Fruit fly (Drosophila melanogaster) whole organism, embryonic: Measurements from ENCODE around the gene ssp.

ENCODE experiments used
- Aef1 ChIP-seq: fragments of 200-800 bp; sonication (Bioruptor generic); IDR thresholded peaks from 3 replicates; pipeline ENCODE4 v1.3.6; 2022; ENCODE audit warnings: missing biosample characterization, missing genetic modification characterization
- BEAF-32 ChIP-seq: fragments of 200-800 bp; sonication (Bioruptor generic); optimal IDR thresholded peaks from 3 replicates; lab custom pipeline; 2017; ENCODE audit warnings: missing biosample characterization, missing genetic modification characterization, mild to moderate bottlenecking, moderate library complexity, missing genetic modification reagents
- CG11398 ChIP-seq: fragments of 200-800 bp; sonication (Bioruptor generic); optimal IDR thresholded peaks from 2 replicates; lab custom pipeline; 2016; ENCODE audit warnings: missing biosample characterization, missing genetic modification characterization
- CG12236 ChIP-seq: fragments of 200-800 bp; sonication (Bioruptor generic); optimal IDR thresholded peaks from 2 replicates; lab custom pipeline; 2016; ENCODE audit warnings: missing biosample characterization, missing genetic modification characterization
- CG13123 ChIP-seq: fragments of 200-800 bp; sonication (Bioruptor generic); optimal IDR thresholded peaks from 2 replicates; lab custom pipeline; 2016; ENCODE audit warnings: missing biosample characterization, missing genetic modification characterization
- CG13775 ChIP-seq: fragments of 200-800 bp; sonication (Bioruptor generic); optimal IDR thresholded peaks from 3 replicates; lab custom pipeline; 2017; ENCODE audit warnings: missing biosample characterization, mild to moderate bottlenecking, missing genetic modification characterization
- CG16813 ChIP-seq: fragments of 200-800 bp; sonication (Bioruptor generic); IDR thresholded peaks from 3 replicates; pipeline ENCODE4 v1.3.6; 2022; ENCODE audit warnings: missing biosample characterization, missing genetic modification characterization; ENCODE audit not compliant: partially characterized antibody
- CG3163 ChIP-seq: fragments of 200-800 bp; sonication (Bioruptor generic); optimal IDR thresholded peaks from 3 replicates; lab custom pipeline; 2016; ENCODE audit warnings: missing biosample characterization, missing genetic modification characterization
- CG33213 ChIP-seq: fragments of 200-800 bp; sonication (Bioruptor generic); optimal IDR thresholded peaks from 3 replicates; lab custom pipeline; 2016; ENCODE audit warnings: missing biosample characterization, missing genetic modification characterization
- CG3726 ChIP-seq: fragments of 200-800 bp; sonication (Bioruptor generic); IDR thresholded peaks from 3 replicates; pipeline ENCODE4, ENCODE4 v1.3.6; 2022; ENCODE audit warnings: missing biosample characterization, missing genetic modification characterization
- CG4617 ChIP-seq: fragments of 200-800 bp; sonication (Bioruptor generic); optimal IDR thresholded peaks from 3 replicates; lab custom pipeline; 2016; ENCODE audit warnings: missing biosample characterization, missing genetic modification characterization, borderline replicate concordance
- CG6791 ChIP-seq: fragments of 200-800 bp; sonication (Bioruptor generic); IDR thresholded peaks from 3 replicates; pipeline ENCODE4 v1.3.6; 2022; ENCODE audit warnings: missing biosample characterization, missing genetic modification characterization; ENCODE audit not compliant: partially characterized antibody
- CG7786 ChIP-seq: fragments of 200-800 bp; sonication (Bioruptor generic); optimal IDR thresholded peaks from 2 replicates; lab custom pipeline; 2016; ENCODE audit warnings: missing biosample characterization, missing genetic modification characterization
- CG8281 ChIP-seq: fragments of 200-800 bp; sonication (Bioruptor generic); optimal IDR thresholded peaks from 2 replicates; lab custom pipeline; 2018; ENCODE audit warnings: missing biosample characterization, mild to moderate bottlenecking, missing genetic modification characterization, moderate library complexity
- CG8290 ChIP-seq, 3 experiments: fragments of 200-800 bp; sonication (Bioruptor generic); optimal IDR thresholded peaks; 2 replicates each; lab custom pipeline; 2016 to 2019; ENCODE audit warnings: missing biosample characterization in 3 of 3, missing genetic modification characterization in 3 of 3, mild to moderate bottlenecking in 2 of 3, moderate library complexity in 1 of 3
- CG8944 ChIP-seq: fragments of 200-800 bp; sonication (Bioruptor generic); optimal IDR thresholded peaks from 3 replicates; lab custom pipeline; 2016; ENCODE audit warnings: missing biosample characterization, missing genetic modification characterization
- CoRest ChIP-seq: fragments of 200-800 bp; sonication (Bioruptor generic); optimal IDR thresholded peaks from 3 replicates; lab custom pipeline; 2018; ENCODE audit warnings: missing biosample characterization, mild to moderate bottlenecking, missing genetic modification characterization, moderate library complexity
- D ChIP-seq, 2 experiments: fragments of 200-800 bp in 1 of 2; fragments of >200 bp in 1 of 2; sonication (Bioruptor generic) in 1 of 2; optimal IDR thresholded peaks; 2 replicates in 1 of 2; 3 replicates in 1 of 2; lab custom pipeline; 2017; ENCODE audit warnings: mild to moderate bottlenecking in 1 of 2, missing biosample characterization in 1 of 2, missing genetic modification characterization in 1 of 2, missing genetic modification reagents in 1 of 2
- D19A ChIP-seq: fragments of 200-800 bp; optimal IDR thresholded peaks from 3 replicates; lab custom pipeline; 2019; ENCODE audit warnings: missing biosample characterization, mild to moderate bottlenecking, missing genetic modification characterization, moderate library complexity
- Dek ChIP-seq: fragments of 200-800 bp; sonication (Bioruptor generic); optimal IDR thresholded peaks from 3 replicates; lab custom pipeline; 2019; ENCODE audit warnings: missing biosample characterization, mild to moderate bottlenecking, missing genetic modification characterization, moderate library complexity
- Dip3 ChIP-seq: fragments of 200-800 bp; sonication (Bioruptor generic); optimal IDR thresholded peaks from 3 replicates; lab custom pipeline; 2016; ENCODE audit warnings: missing biosample characterization, missing genetic modification characterization
- Doc2 ChIP-seq: fragments of 200-800 bp; sonication (Bioruptor generic); IDR thresholded peaks from 2 replicates; pipeline ENCODE4 v1.3.6; 2022; ENCODE audit warnings: missing biosample characterization, missing genetic modification characterization
- ERR ChIP-seq: fragments of 200-800 bp; sonication (Bioruptor generic); optimal IDR thresholded peaks from 2 replicates; lab custom pipeline; 2016; ENCODE audit warnings: missing biosample characterization, missing genetic modification characterization
- Elba2 ChIP-seq: fragments of 200-800 bp; sonication (Bioruptor generic); optimal IDR thresholded peaks from 3 replicates; lab custom pipeline; 2016; ENCODE audit warnings: missing biosample characterization, missing genetic modification characterization
- HLH4C ChIP-seq: fragments of 200-800 bp; sonication (Bioruptor generic); IDR thresholded peaks from 3 replicates; pipeline ENCODE4 v1.3.6; 2022; ENCODE audit warnings: missing biosample characterization, missing genetic modification characterization; ENCODE audit not compliant: partially characterized antibody
- HLHmδ ChIP-seq: fragments of 200-800 bp; sonication (Bioruptor generic); optimal IDR thresholded peaks from 2 replicates; lab custom pipeline; 2018; ENCODE audit warnings: missing biosample characterization, mild to moderate bottlenecking, missing genetic modification characterization, moderate library complexity
- Hsf ChIP-seq: fragments of 200-800 bp; sonication (Bioruptor generic); optimal IDR thresholded peaks from 3 replicates; lab custom pipeline; 2016; ENCODE audit warnings: missing biosample characterization, missing genetic modification characterization
- Mad ChIP-seq: fragments of 200-800 bp; sonication (Bioruptor generic); optimal IDR thresholded peaks from 2 replicates; lab custom pipeline; 2016; ENCODE audit warnings: missing biosample characterization, missing genetic modification characterization
- Neu2 ChIP-seq: fragments of 200-800 bp; sonication (Bioruptor generic); optimal IDR thresholded peaks from 3 replicates; lab custom pipeline; 2016; ENCODE audit warnings: missing biosample characterization, missing genetic modification characterization, borderline replicate concordance
- Trl ChIP-seq, 3 experiments: fragments of >200 bp in 2 of 3; fragments of 200-800 bp in 1 of 3; sonication (Bioruptor generic) in 1 of 3; optimal IDR thresholded peaks; 2 replicates in 1 of 3; 3 replicates in 2 of 3; lab custom pipeline; 2016 to 2017; ENCODE audit warnings: missing biosample characterization in 1 of 3, missing genetic modification characterization in 1 of 3
- ab ChIP-seq: fragments of 200-800 bp; sonication (Bioruptor generic); optimal IDR thresholded peaks from 2 replicates; lab custom pipeline; 2016; ENCODE audit warnings: missing biosample characterization, missing genetic modification characterization
- al ChIP-seq: fragments of 200-800 bp; sonication (Bioruptor generic); IDR thresholded peaks from 2 replicates; pipeline ENCODE4 v1.3.6; 2022; ENCODE audit warnings: missing biosample characterization, missing genetic modification characterization
- crc ChIP-seq: fragments of 200-800 bp; sonication (Bioruptor generic); optimal IDR thresholded peaks from 2 replicates; lab custom pipeline; 2016; ENCODE audit warnings: missing biosample characterization, missing genetic modification characterization
- croc ChIP-seq: fragments of 200-800 bp; sonication (Bioruptor generic); conservative IDR thresholded peaks from 3 replicates; pipeline ENCODE4 v1.3.6; 2022; ENCODE audit warnings: missing biosample characterization, missing genetic modification characterization
- dati ChIP-seq: fragments of 200-800 bp; sonication (Bioruptor generic); IDR thresholded peaks from 2 replicates; pipeline ENCODE4 v1.3.6; 2022; ENCODE audit warnings: missing biosample characterization, missing genetic modification characterization
- dm ChIP-seq: fragments of 200-800 bp; sonication (Bioruptor generic); optimal IDR thresholded peaks from 3 replicates; lab custom pipeline; 2016; ENCODE audit warnings: missing biosample characterization, missing genetic modification characterization
- grn ChIP-seq: fragments of 200-800 bp; sonication (Bioruptor generic); optimal IDR thresholded peaks from 3 replicates; lab custom pipeline; 2017; ENCODE audit warnings: missing biosample characterization, missing genetic modification characterization
- h ChIP-seq: fragments of >200 bp; optimal IDR thresholded peaks from 2 replicates; lab custom pipeline; 2017
- luna ChIP-seq: fragments of 200-800 bp; sonication (Bioruptor generic); optimal IDR thresholded peaks from 2 replicates; lab custom pipeline; 2016; ENCODE audit warnings: missing biosample characterization, missing genetic modification characterization
- nom ChIP-seq: fragments of 200-800 bp; sonication (Bioruptor generic); optimal IDR thresholded peaks from 2 replicates; lab custom pipeline; 2017; ENCODE audit warnings: missing biosample characterization, missing genetic modification characterization, mild to moderate bottlenecking, moderate library complexity, missing genetic modification reagents
- org-1 ChIP-seq: fragments of 200-800 bp; sonication (Bioruptor generic); optimal IDR thresholded peaks from 2 replicates; lab custom pipeline; 2017; ENCODE audit warnings: missing biosample characterization, missing genetic modification characterization
- sd ChIP-seq: fragments of 200-800 bp; sonication (Bioruptor generic); optimal IDR thresholded peaks from 3 replicates; lab custom pipeline; 2018; ENCODE audit warnings: missing biosample characterization, mild to moderate bottlenecking, missing genetic modification characterization, moderate library complexity
- sens-2 ChIP-seq: fragments of 200-800 bp; sonication (Bioruptor generic); IDR thresholded peaks from 2 replicates; pipeline ENCODE4 v1.3.6; 2022; ENCODE audit warnings: missing biosample characterization, missing genetic modification characterization
- slou ChIP-seq: fragments of 200-800 bp; sonication (Bioruptor generic); optimal IDR thresholded peaks from 3 replicates; lab custom pipeline; 2016; ENCODE audit warnings: missing biosample characterization, missing genetic modification characterization
- so ChIP-seq: fragments of 200-800 bp; sonication (Bioruptor generic); IDR thresholded peaks from 3 replicates; pipeline ENCODE4 v1.3.6; 2022; ENCODE audit warnings: missing biosample characterization, missing genetic modification characterization
- vnd ChIP-seq: fragments of 200-800 bp; sonication (Bioruptor generic); IDR thresholded peaks from 3 replicates; pipeline ENCODE4 v1.3.6; 2022; ENCODE audit warnings: missing biosample characterization, missing genetic modification characterization; ENCODE audit not compliant: partially characterized antibody
- wdn ChIP-seq: fragments of 200-800 bp; sonication (Bioruptor generic); IDR thresholded peaks from 2 replicates; pipeline ENCODE4 v1.3.6; 2022; ENCODE audit warnings: missing biosample characterization, missing genetic modification characterization
- yki ChIP-seq: fragments of >200 bp; optimal IDR thresholded peaks from 3 replicates; lab custom pipeline; 2018

ssp gene

DNA sequence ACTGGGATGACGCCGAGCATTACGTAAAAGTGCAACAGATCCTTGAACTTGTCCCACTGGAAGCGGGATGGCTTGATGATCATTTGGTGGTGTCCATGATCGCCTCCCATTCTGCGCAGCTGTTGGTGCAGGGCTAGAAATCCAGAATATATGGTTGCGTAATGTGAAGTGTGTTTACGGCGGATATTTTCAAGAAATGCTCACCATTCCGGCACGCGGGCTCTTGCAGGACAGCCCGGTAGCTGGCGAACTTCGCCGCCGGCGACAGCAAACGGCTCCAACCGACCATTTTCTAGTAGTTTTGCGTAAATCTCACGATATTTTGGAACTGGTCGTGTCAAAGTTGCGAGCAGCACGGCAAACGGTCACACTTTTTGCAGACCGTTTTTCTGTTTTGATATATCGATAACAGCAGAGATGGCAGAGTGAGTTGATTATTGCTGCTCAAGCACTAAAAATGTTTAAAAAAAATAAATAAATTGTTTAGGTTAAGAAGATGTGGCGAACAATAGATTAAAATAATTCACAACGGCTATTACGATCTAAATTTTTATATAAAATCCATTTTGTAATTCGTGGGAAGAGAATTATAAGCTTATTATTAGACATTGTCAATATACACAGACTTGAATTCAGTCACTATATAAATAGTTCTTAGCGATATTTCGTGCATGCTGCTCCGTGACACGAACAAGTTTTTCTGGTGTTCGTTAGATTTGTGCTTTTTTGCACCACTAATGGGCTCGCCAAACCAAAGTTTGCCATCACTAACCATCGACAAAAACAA lies 20.2 kb downstream of the ssp start, which contains the start of the genes ND-SGDH and RhoGAP68F (continued):
- TF ChIP-seq CG8281 (peak; percentile 2), sd (tag; lab: Kevin White, UChicago) (peak; percentile 49), ERR (no peak), D (optimal IDR thresholded peaks at IDR 0.05; lab: Kevin White, UChicago) (no peak), D (GFP tag; optimal IDR thresholded peaks at IDR 0.05; lab: Kevin White, UChicago) (peak; percentile 34), CG4617 (GFP tag; lab: Kevin White, UChicago) (peak; percentile 28), wdn (GFP tag; lab: Robert Waterston, UW) (0 out of 2 replicates have a peak, but pooled peaks have one; percentile 35), crc (no peak), CG3163 (GFP tag; lab: Kevin White, UChicago) (no peak), CG7786 (peak; percentile 70), so (GFP tag; lab: Robert Waterston, UW) (peak; percentile 50; the same call in 1 of the 3 replicates), Doc2 (GFP tag; lab: Robert Waterston, UW) (no peak), yki (lab: Kevin White, UChicago) (no peak), CG33213 (GFP tag; lab: Kevin White, UChicago) (peak; percentile 61), CG8290 (GFP tag; optimal IDR thresholded peaks at IDR 0.05; lab: Kevin White, UChicago) (peak; percentile 40), CG8290 (tag; optimal IDR thresholded peaks at IDR 0.05; lab: Kevin White, UChicago) (peak; percentile 56 to 58), ab (GFP tag; lab: Kevin White, UChicago) (no peak), CG13775 (peak; percentile 85), CG11398 (GFP tag; lab: Kevin White, UChicago) (peak; percentile 42), Aef1 (GFP tag; lab: Robert Waterston, UW) (peak; percentile 68), croc (GFP tag; lab: Robert Waterston, UW) (peak; percentile 64), CG16813 (peak; percentile 95), dm (GFP tag; lab: Kevin White, UChicago) (peak; percentile 58), grn (peak; percentile 8), vnd (GFP tag; lab: Robert Waterston, UW) (peak; percentile 99), Neu2 (peak; percentile 85), h (lab: Kevin White, UChicago) (no peak), org-1 (GFP tag; lab: Kevin White, UChicago) (no peak), Mad (GFP tag; lab: Kevin White, UChicago) (peak; percentile 61), dati (GFP tag; lab: Robert Waterston, UW) (no peak), Hsf (GFP tag; lab: Kevin White, UChicago) (peak; percentile 80), CG3726 (GFP tag; lab: Robert Waterston, UW) (no peak), CG6791 (GFP tag; lab: Robert Waterston, UW) (peak; percentile 91), al (GFP tag; lab: Robert Waterston, UW) (peak; percentile 72), D19A (tag; lab: Kevin White, UChicago) (peak; percentile 42), Elba2 (GFP tag; lab: Kevin White, UChicago) (peak; percentile 35), HLH4C (GFP tag; lab: Robert Waterston, UW) (peak; percentile 92), Trl (optimal IDR thresholded peaks at IDR 0.05; lab: Kevin White, UChicago) (no peak), Trl (GFP tag; optimal IDR thresholded peaks at IDR 0.05; lab: Kevin White, UChicago) (peak; percentile 66), HLHmδ (no peak), CG13123 (GFP tag; lab: Kevin White, UChicago) (peak; percentile 62), BEAF-32 (peak; percentile 99), sens-2 (no peak; the same call in 1 of the 2 replicates), CoRest (tag; lab: Kevin White, UChicago) (peak; percentile 90), slou (GFP tag; lab: Kevin White, UChicago) (peak; percentile 64), Dek (peak; percentile 67), CG8944 (GFP tag; lab: Kevin White, UChicago) (peak; percentile 46), CG12236 (GFP tag; lab: Kevin White, UChicago) (no peak), nom (GFP tag; lab: Kevin White, UChicago) (no peak), luna (GFP tag; lab: Kevin White, UChicago) (peak; percentile 25), Dip3 (GFP tag; lab: Kevin White, UChicago) (peak; percentile 82)
